Fruit fly (Drosophila melanogaster) S2 (cell line): ENCODE data around the gene Ugt35B1.

Experiments used
- CG8478 ChIP-seq: fragments of >200 bp; optimal IDR thresholded peaks from 2 replicates; lab custom pipeline; 2018
- CTCF ChIP-seq, 2 experiments: fragments of >200 bp; optimal IDR thresholded peaks; 2 replicates each; lab custom pipeline; 2018

dm6 chr3R:11199227-11199835, 29.3 kb upstream of the Ugt35B1 start:
- TF ChIP-seq CG8478 (lab: Kevin White, UChicago), result no peak
- TF ChIP-seq CTCF (optimal IDR thresholded peaks at IDR 0.05; lab: Kevin White, UChicago), result no peak
